Worm (Caenorhabditis elegans) whole organism, midembryonic: ENCODE measurements around the gene Y55F3AM.11.
A peak's percentile ranks its signal among the peaks of the same experiment; 100 is the strongest.
"Not testable (repeated sequence)": the region's sequence is repeated elsewhere in the genome, so short reads cannot be mapped to it uniquely, and the experiment has no call there.

Experiments used
- T22C8.4 ChIP-seq: fragments of 200-800 bp; sonication (Bioruptor generic); IDR thresholded peaks from 2 replicates; pipeline ENCODE4 v1.3.6; 2022; ENCODE audit warnings: missing genetic modification characterization, missing compliant biosample characterization
- cog-1 ChIP-seq: sonication (generic microtip); optimal IDR thresholded peaks from 2 replicates; lab custom pipeline; 2016; ENCODE audit warnings: missing genetic modification characterization, missing compliant biosample characterization
- flt-1 ChIP-seq: fragments of 200-800 bp; sonication (Bioruptor generic); IDR thresholded peaks from 2 replicates; pipeline ENCODE4 v1.3.6; 2022; ENCODE audit warnings: missing genetic modification characterization, missing compliant biosample characterization
- klf-2 ChIP-seq: fragments of 200-800 bp; sonication (Bioruptor generic); conservative IDR thresholded peaks from 2 replicates; pipeline ENCODE4 v1.3.6; 2022; ENCODE audit warnings: missing genetic modification reagents, missing genetic modification characterization, missing compliant biosample characterization
- med-1 ChIP-seq: sonication (generic microtip); optimal IDR thresholded peaks from 2 replicates; lab custom pipeline; 2017; ENCODE audit warnings: missing genetic modification characterization, mild to moderate bottlenecking, missing compliant biosample characterization, antibody characterized with exemption, missing genetic modification reagents; ENCODE audit not compliant: insufficient read depth
- ref-1 ChIP-seq: fragments of 200-800 bp; sonication (Bioruptor generic); conservative IDR thresholded peaks from 2 replicates; pipeline ENCODE4 v1.3.6; 2022; ENCODE audit warnings: missing genetic modification reagents, missing genetic modification characterization, missing compliant biosample characterization
- tab-1 ChIP-seq: fragments of 200-800 bp; sonication (Bioruptor generic); IDR thresholded peaks from 2 replicates; pipeline ENCODE4 v1.3.6; 2022; ENCODE audit warnings: missing genetic modification characterization, missing compliant biosample characterization
- ztf-23 ChIP-seq: fragments of 200-800 bp; sonication (Bioruptor generic); IDR thresholded peaks from 2 replicates; pipeline ENCODE4 v1.3.6; 2022; ENCODE audit warnings: missing genetic modification reagents, missing genetic modification characterization, missing compliant biosample characterization
- ztf-29 ChIP-seq: fragments of 200-800 bp; sonication (Bioruptor generic); IDR thresholded peaks from 2 replicates; pipeline ENCODE4 v1.3.6; 2022; ENCODE audit warnings: missing genetic modification reagents, missing genetic modification characterization, missing compliant biosample characterization

Y55F3AM.11 gene

ce11 chrIV:1058504-1058903 lies 14.3 kb upstream of the Y55F3AM.11 start:
- TF ChIP-seq med-1 (GFP tag; lab: Kevin White, UChicago) (no peak), ztf-23 (no peak), flt-1 (no peak), cog-1 (tag; lab: Kevin White, UChicago) (no peak), T22C8.4 (GFP tag; lab: Robert Waterston, UW) (no peak), klf-2 (no peak), ztf-29 (GFP tag; lab: Robert Waterston, UW) (no peak), ref-1 (GFP tag; lab: Robert Waterston, UW) (no peak), tab-1 (GFP tag; lab: Robert Waterston, UW) (no peak)

ce11 chrIV:1056263-1056942 lies 12.2 kb upstream of the Y55F3AM.11 start, which contains the start of the genes Y55F3AM.13 and mrps-25:
Gene Y55F3AM.13, minus strand, starts transcription at chrIV:1056313.
Gene mrps-25, plus strand, starts transcription at chrIV:1056892.
- no peak for TF ChIP-seq T22C8.4 (GFP tag; lab: Robert Waterston, UW)
- no peak for TF ChIP-seq tab-1 (GFP tag; lab: Robert Waterston, UW)
- no peak for TF ChIP-seq ztf-29 (GFP tag; lab: Robert Waterston, UW)
- no peak for TF ChIP-seq med-1 (GFP tag; lab: Kevin White, UChicago)
- TF ChIP-seq ztf-23 = no peak
- TF ChIP-seq klf-2 = no peak
- no peak for TF ChIP-seq cog-1 (tag; lab: Kevin White, UChicago)
- TF ChIP-seq ref-1 (GFP tag; lab: Robert Waterston, UW) = no peak
- no peak for TF ChIP-seq flt-1

- no peak for TF ChIP-seq flt-1
- no peak for TF ChIP-seq ztf-23
Observed at ce11 chrIV:1055734-1056133, 11.5 kb upstream of the Y55F3AM.11 start.

- TF ChIP-seq ztf-29 (GFP tag; lab: Robert Waterston, UW) = no peak
- no peak for TF ChIP-seq tab-1 (GFP tag; lab: Robert Waterston, UW)
- TF ChIP-seq klf-2 = no peak
- no peak for TF ChIP-seq ref-1 (GFP tag; lab: Robert Waterston, UW)
- no peak for TF ChIP-seq flt-1
- no peak for TF ChIP-seq cog-1 (tag; lab: Kevin White, UChicago)
- TF ChIP-seq T22C8.4 (GFP tag; lab: Robert Waterston, UW) = no peak
- no peak for TF ChIP-seq ztf-23
- TF ChIP-seq med-1 (GFP tag; lab: Kevin White, UChicago) = no peak
Observed at ce11 chrIV:1054736-1055135, 10.5 kb upstream of the Y55F3AM.11 start, which contains the start of gene dcap-1. Gene dcap-1, minus strand, starts transcription at chrIV:1054794.

ce11 chrIV:1053989-1054388 lies 9.8 kb upstream of the Y55F3AM.11 start:
- TF ChIP-seq klf-2 (no peak), T22C8.4 (GFP tag; lab: Robert Waterston, UW) (no peak), flt-1 (no peak), tab-1 (GFP tag; lab: Robert Waterston, UW) (no peak), ztf-23 (no peak), med-1 (GFP tag; lab: Kevin White, UChicago) (no peak), ref-1 (GFP tag; lab: Robert Waterston, UW) (no peak), cog-1 (tag; lab: Kevin White, UChicago) (no peak), ztf-29 (GFP tag; lab: Robert Waterston, UW) (no peak)

ce11 chrIV:1051636-1052133 lies 7.5 kb upstream of the Y55F3AM.11 start, which contains the start of gene Y55F3AM.21:
Gene Y55F3AM.21, minus strand, starts transcription at chrIV:1051686.
- not testable (repeated sequence) for TF ChIP-seq cog-1 (tag; lab: Kevin White, UChicago); klf-2; flt-1

- TF ChIP-seq tab-1 (GFP tag; lab: Robert Waterston, UW) (no peak), ztf-29 (GFP tag; lab: Robert Waterston, UW) (no peak), T22C8.4 (GFP tag; lab: Robert Waterston, UW) (peak; percentile 43; the same call in 1 of the 2 replicates), flt-1 (no peak), cog-1 (tag; lab: Kevin White, UChicago) (no peak), ref-1 (GFP tag; lab: Robert Waterston, UW) (no peak)
Observed at ce11 chrIV:1046996-1047395, 2.8 kb upstream of the Y55F3AM.11 start.

- TF ChIP-seq klf-2 (no peak), cog-1 (tag; lab: Kevin White, UChicago) (no peak), T22C8.4 (GFP tag; lab: Robert Waterston, UW) (no peak), ref-1 (GFP tag; lab: Robert Waterston, UW) (no peak), tab-1 (GFP tag; lab: Robert Waterston, UW) (no peak), flt-1 (no peak), med-1 (GFP tag; lab: Kevin White, UChicago) (no peak), ztf-23 (no peak), ztf-29 (GFP tag; lab: Robert Waterston, UW) (no peak)
Observed at ce11 chrIV:1045683-1046082, 1.5 kb upstream of the Y55F3AM.11 start, which contains the start of gene srx-12. Gene srx-12, plus strand, starts transcription at chrIV:1045983.

ce11 chrIV:1040537-1040936 lies 3.6 kb downstream of the Y55F3AM.11 start:
- TF ChIP-seq klf-2 (no peak), T22C8.4 (GFP tag; lab: Robert Waterston, UW) (no peak), cog-1 (tag; lab: Kevin White, UChicago) (no peak), ref-1 (GFP tag; lab: Robert Waterston, UW) (no peak), med-1 (GFP tag; lab: Kevin White, UChicago) (no peak), ztf-23 (no peak), tab-1 (GFP tag; lab: Robert Waterston, UW) (no peak), ztf-29 (GFP tag; lab: Robert Waterston, UW) (no peak), flt-1 (no peak)

- TF ChIP-seq flt-1 (no peak), T22C8.4 (GFP tag; lab: Robert Waterston, UW) (no peak), klf-2 (no peak), med-1 (GFP tag; lab: Kevin White, UChicago) (no peak), cog-1 (tag; lab: Kevin White, UChicago) (no peak), ztf-23 (no peak), ztf-29 (GFP tag; lab: Robert Waterston, UW) (no peak), ref-1 (GFP tag; lab: Robert Waterston, UW) (no peak), tab-1 (GFP tag; lab: Robert Waterston, UW) (no peak)
Observed at ce11 chrIV:1038516-1038915, 5.7 kb downstream of the Y55F3AM.11 start.
